Fruit fly (Drosophila melanogaster) whole organism, embryonic: ENCODE data around the gene pyd.
A peak's percentile ranks its signal among the peaks of the same experiment; 100 is the strongest.

ENCODE experiments used
- Aef1 ChIP-seq: fragments of 200-800 bp; sonication (Bioruptor generic); IDR thresholded peaks from 3 replicates; pipeline ENCODE4 v1.3.6; 2022; ENCODE audit warnings: missing biosample characterization, missing genetic modification characterization
- Asciz ChIP-seq: fragments of 200-800 bp; sonication (Bioruptor generic); optimal IDR thresholded peaks from 2 replicates; lab custom pipeline; 2017; ENCODE audit warnings: missing biosample characterization, mild to moderate bottlenecking, missing genetic modification characterization, missing genetic modification reagents
- Bteb2 ChIP-seq: fragments of 200-800 bp; sonication (Bioruptor generic); optimal IDR thresholded peaks from 2 replicates; lab custom pipeline; 2016; ENCODE audit warnings: missing biosample characterization, missing genetic modification characterization
- CG10147 ChIP-seq: fragments of 200-800 bp; sonication (Bioruptor generic); optimal IDR thresholded peaks from 2 replicates; lab custom pipeline; 2019; ENCODE audit warnings: missing biosample characterization, mild to moderate bottlenecking, missing genetic modification characterization, moderate library complexity
- CG10959 ChIP-seq: fragments of 200-800 bp; sonication (Bioruptor generic); IDR thresholded peaks from 2 replicates; pipeline ENCODE4 v1.3.6; 2022; ENCODE audit warnings: missing biosample characterization, missing genetic modification characterization
- CG17385 ChIP-seq: fragments of 200-800 bp; sonication (Bioruptor generic); optimal IDR thresholded peaks from 3 replicates; lab custom pipeline; 2018; ENCODE audit warnings: missing biosample characterization, mild to moderate bottlenecking, missing genetic modification characterization
- CG30431 ChIP-seq: fragments of 200-800 bp; sonication (Bioruptor generic); optimal IDR thresholded peaks from 2 replicates; lab custom pipeline; 2017; ENCODE audit warnings: missing biosample characterization, missing genetic modification characterization
- CG4617 ChIP-seq: fragments of 200-800 bp; sonication (Bioruptor generic); optimal IDR thresholded peaks from 3 replicates; lab custom pipeline; 2016; ENCODE audit warnings: missing biosample characterization, missing genetic modification characterization, borderline replicate concordance
- CG6813 ChIP-seq: fragments of 200-800 bp; sonication (Bioruptor generic); optimal IDR thresholded peaks from 2 replicates; lab custom pipeline; 2017; ENCODE audit warnings: missing biosample characterization, missing genetic modification characterization, mild to moderate bottlenecking, moderate library complexity, missing genetic modification reagents
- CG8944 ChIP-seq: fragments of 200-800 bp; sonication (Bioruptor generic); optimal IDR thresholded peaks from 3 replicates; lab custom pipeline; 2016; ENCODE audit warnings: missing biosample characterization, missing genetic modification characterization
- E2f2 ChIP-seq: fragments of 200-800 bp; sonication (Bioruptor generic); IDR thresholded peaks from 2 replicates; pipeline ENCODE4 v1.3.6; 2022; ENCODE audit warnings: missing biosample characterization, missing genetic modification characterization
- Hand ChIP-seq: fragments of 200-800 bp; sonication (Bioruptor generic); optimal IDR thresholded peaks from 2 replicates; lab custom pipeline; 2017; ENCODE audit warnings: mild to moderate bottlenecking, missing biosample characterization, missing genetic modification reagents, missing genetic modification characterization
- Lim3 ChIP-seq: fragments of 200-800 bp; sonication (Bioruptor generic); IDR thresholded peaks from 2 replicates; pipeline ENCODE4 v1.3.6; 2022; ENCODE audit warnings: missing biosample characterization, missing genetic modification characterization
- Lpt ChIP-seq: fragments of >200 bp; optimal IDR thresholded peaks from 2 replicates; lab custom pipeline; 2018; ENCODE audit warnings: missing biosample characterization, missing genetic modification characterization
- Max ChIP-seq: fragments of 200-800 bp; sonication (Bioruptor generic); optimal IDR thresholded peaks from 2 replicates; lab custom pipeline; 2016; ENCODE audit warnings: missing biosample characterization, mild to moderate bottlenecking, missing genetic modification characterization
- Pdp1 ChIP-seq, 2 experiments: fragments of 200-800 bp; sonication (Bioruptor generic); optimal IDR thresholded peaks; 3 replicates each; lab custom pipeline; 2016; ENCODE audit warnings: missing biosample characterization in 2 of 2, missing genetic modification characterization in 2 of 2, mild to moderate bottlenecking in 1 of 2, moderate library complexity in 1 of 2
- Stat92E ChIP-seq, 3 experiments: fragments of >200 bp in 2 of 3; fragments of 200-800 bp in 1 of 3; sonication (Bioruptor generic) in 1 of 3; optimal IDR thresholded peaks; 2 replicates each; lab custom pipeline; 2017 to 2019; ENCODE audit warnings: missing biosample characterization in 3 of 3, missing genetic modification characterization in 3 of 3, mild to moderate bottlenecking in 1 of 3, moderate library complexity in 1 of 3
- Trl ChIP-seq, 3 experiments: fragments of >200 bp in 2 of 3; fragments of 200-800 bp in 1 of 3; sonication (Bioruptor generic) in 1 of 3; optimal IDR thresholded peaks; 2 replicates in 1 of 3; 3 replicates in 2 of 3; lab custom pipeline; 2016 to 2017; ENCODE audit warnings: missing biosample characterization in 1 of 3, missing genetic modification characterization in 1 of 3
- al ChIP-seq: fragments of 200-800 bp; sonication (Bioruptor generic); IDR thresholded peaks from 2 replicates; pipeline ENCODE4 v1.3.6; 2022; ENCODE audit warnings: missing biosample characterization, missing genetic modification characterization
- bbx ChIP-seq: fragments of 200-800 bp; sonication (Bioruptor generic); IDR thresholded peaks from 2 replicates; pipeline ENCODE4 v1.3.6; 2022; ENCODE audit warnings: missing biosample characterization, missing genetic modification characterization; ENCODE audit not compliant: partially characterized antibody
- cg ChIP-seq: fragments of 200-800 bp; sonication (Bioruptor generic); optimal IDR thresholded peaks from 3 replicates; lab custom pipeline; 2019; ENCODE audit warnings: missing biosample characterization, mild to moderate bottlenecking, missing genetic modification characterization, moderate library complexity
- crc ChIP-seq: fragments of 200-800 bp; sonication (Bioruptor generic); optimal IDR thresholded peaks from 2 replicates; lab custom pipeline; 2016; ENCODE audit warnings: missing biosample characterization, missing genetic modification characterization
- crol ChIP-seq: fragments of 200-800 bp; sonication (Bioruptor generic); IDR thresholded peaks from 2 replicates; pipeline ENCODE4 v1.3.6; 2022; ENCODE audit warnings: missing biosample characterization, missing genetic modification characterization
- dan ChIP-seq: fragments of 200-800 bp; sonication (Bioruptor generic); IDR thresholded peaks from 2 replicates; pipeline ENCODE4 v1.3.6; 2022; ENCODE audit warnings: missing biosample characterization, missing genetic modification characterization
- danr ChIP-seq: fragments of 200-800 bp; sonication (Bioruptor generic); IDR thresholded peaks from 2 replicates; pipeline ENCODE4 v1.3.6; 2022; ENCODE audit warnings: missing biosample characterization, missing genetic modification characterization
- dysf ChIP-seq: fragments of 200-800 bp; sonication (Bioruptor generic); IDR thresholded peaks from 3 replicates; pipeline ENCODE4 v1.3.6; 2022; ENCODE audit warnings: missing biosample characterization, missing genetic modification characterization
- esg ChIP-seq: fragments of 200-800 bp; sonication (Bioruptor generic); conservative IDR thresholded peaks from 2 replicates; pipeline ENCODE4 v1.3.6; 2022; ENCODE audit warnings: missing biosample characterization, missing genetic modification characterization
- grn ChIP-seq: fragments of 200-800 bp; sonication (Bioruptor generic); optimal IDR thresholded peaks from 3 replicates; lab custom pipeline; 2017; ENCODE audit warnings: missing biosample characterization, missing genetic modification characterization
- hkb ChIP-seq, 2 experiments: fragments of 200-800 bp in 1 of 2; fragments of >200 bp in 1 of 2; sonication (Bioruptor generic) in 1 of 2; IDR thresholded peaks in 1 of 2; optimal IDR thresholded peaks in 1 of 2; 2 replicates each; pipeline versions ENCODE4 v1.3.6 to Lab custom; 2017 to 2022; ENCODE audit warnings: missing biosample characterization in 1 of 2, missing genetic modification characterization in 1 of 2
- jigr1 ChIP-seq: fragments of 200-800 bp; sonication (Bioruptor generic); IDR thresholded peaks from 3 replicates; pipeline ENCODE4 v1.3.6; 2022; ENCODE audit warnings: missing biosample characterization, missing genetic modification characterization
- ken ChIP-seq: fragments of 200-800 bp; sonication (Bioruptor generic); IDR thresholded peaks from 3 replicates; pipeline ENCODE4 v1.3.6; 2022; ENCODE audit warnings: missing biosample characterization, missing genetic modification characterization
- nom ChIP-seq: fragments of 200-800 bp; sonication (Bioruptor generic); optimal IDR thresholded peaks from 2 replicates; lab custom pipeline; 2017; ENCODE audit warnings: missing biosample characterization, missing genetic modification characterization, mild to moderate bottlenecking, moderate library complexity, missing genetic modification reagents
- pan ChIP-seq, 4 experiments: fragments of >200 bp in 3 of 4; fragments of 200-800 bp in 1 of 4; sonication (Bioruptor generic) in 1 of 4; optimal IDR thresholded peaks in 3 of 4; IDR thresholded peaks in 1 of 4; 2 replicates each; pipeline versions ENCODE4 v1.3.6 to Lab custom; 2017 to 2022; ENCODE audit warnings: missing biosample characterization in 2 of 4, missing genetic modification characterization in 2 of 4, mixed read lengths in 1 of 4
- pho ChIP-seq: fragments of 200-800 bp; sonication (Bioruptor generic); optimal IDR thresholded peaks from 2 replicates; lab custom pipeline; 2016; ENCODE audit warnings: missing biosample characterization, missing genetic modification characterization
- ranshi ChIP-seq: fragments of 200-800 bp; sonication (Bioruptor generic); IDR thresholded peaks from 2 replicates; pipeline ENCODE4 v1.3.6; 2022; ENCODE audit warnings: missing biosample characterization, missing genetic modification characterization
- row ChIP-seq: fragments of 200-800 bp; sonication (Bioruptor generic); IDR thresholded peaks from 3 replicates; pipeline ENCODE4 v1.3.6; 2022; ENCODE audit warnings: missing biosample characterization, missing genetic modification characterization
- scrt ChIP-seq: fragments of 200-800 bp; sonication (Bioruptor generic); optimal IDR thresholded peaks from 2 replicates; lab custom pipeline; 2018; ENCODE audit warnings: missing biosample characterization, mild to moderate bottlenecking, missing genetic modification characterization, moderate library complexity
- seq ChIP-seq: fragments of 200-800 bp; sonication (Bioruptor generic); IDR thresholded peaks from 2 replicates; pipeline ENCODE4 v1.3.6; 2022; ENCODE audit warnings: missing biosample characterization, missing genetic modification characterization
- shn ChIP-seq: fragments of 200-800 bp; sonication (Bioruptor generic); optimal IDR thresholded peaks from 3 replicates; lab custom pipeline; 2016; ENCODE audit warnings: missing biosample characterization, missing genetic modification characterization
- so ChIP-seq: fragments of 200-800 bp; sonication (Bioruptor generic); IDR thresholded peaks from 3 replicates; pipeline ENCODE4 v1.3.6; 2022; ENCODE audit warnings: missing biosample characterization, missing genetic modification characterization
- sob ChIP-seq: fragments of 200-800 bp; sonication (Bioruptor generic); IDR thresholded peaks from 2 replicates; pipeline ENCODE4 v1.3.6; 2022; ENCODE audit warnings: missing biosample characterization, missing genetic modification characterization
- ssp ChIP-seq: fragments of 200-800 bp; sonication (Bioruptor generic); IDR thresholded peaks from 2 replicates; pipeline ENCODE4 v1.3.6; 2022; ENCODE audit warnings: missing biosample characterization, missing genetic modification characterization
- stc ChIP-seq: fragments of 200-800 bp; sonication (Bioruptor generic); IDR thresholded peaks from 2 replicates; pipeline ENCODE4 v1.3.6; 2022; ENCODE audit warnings: missing biosample characterization, missing genetic modification characterization
- tx ChIP-seq: fragments of 200-800 bp; sonication (Bioruptor generic); optimal IDR thresholded peaks from 2 replicates; lab custom pipeline; 2016; ENCODE audit warnings: missing biosample characterization, missing genetic modification characterization
- wek ChIP-seq: fragments of 200-800 bp; sonication (Bioruptor generic); optimal IDR thresholded peaks from 3 replicates; lab custom pipeline; 2018; ENCODE audit warnings: missing biosample characterization, mild to moderate bottlenecking, missing genetic modification characterization, moderate library complexity
- wor ChIP-seq: fragments of 200-800 bp; sonication (Bioruptor generic); IDR thresholded peaks from 2 replicates; pipeline ENCODE4 v1.3.6; 2022; ENCODE audit warnings: missing biosample characterization, missing genetic modification characterization
- zf30C ChIP-seq: fragments of 200-800 bp; sonication (Bioruptor generic); optimal IDR thresholded peaks from 3 replicates; lab custom pipeline; 2018; ENCODE audit warnings: missing biosample characterization, mild to moderate bottlenecking, missing genetic modification characterization

pyd gene

dm6 chr3R:8812342-8812966 is 119.2 kb downstream of the pyd start (continued):
- TF ChIP-seq Lim3 (no peak), E2f2 (peak; percentile 45; the same call in 1 of the 2 replicates), grn (peak; percentile 50), crol (GFP tag; lab: Robert Waterston, UW) (peak; percentile 43; the same call in 1 of the 2 replicates), CG6813 (GFP tag; lab: Kevin White, UChicago) (peak; percentile 34), esg (GFP tag; lab: Robert Waterston, UW) (peak; percentile 32; the same call in 1 of the 2 replicates), CG4617 (GFP tag; lab: Kevin White, UChicago) (no peak), tx (GFP tag; lab: Kevin White, UChicago) (peak; percentile 21), row (GFP tag; lab: Robert Waterston, UW) (peak; percentile 76), Lpt (GFP tag; lab: Kevin White, UChicago) (no peak), CG8944 (GFP tag; lab: Kevin White, UChicago) (peak; percentile 31), pan (optimal IDR thresholded peaks at IDR 0.05; lab: Kevin White, UChicago) (no peak), pan (GFP tag; optimal IDR thresholded peaks at IDR 0.05 in 1 of 2, IDR thresholded peaks at IDR 0.05 in 1 of 2) (peak in 1 of 2 experiments; percentile 67), ranshi (GFP tag; lab: Robert Waterston, UW) (0 out of 2 replicates have a peak, but pooled peaks have one; percentile 33), seq (GFP tag; lab: Robert Waterston, UW) (peak; percentile 75), Stat92E (GFP tag; optimal IDR thresholded peaks at IDR 0.05; lab: Kevin White, UChicago) (peak in 1 of 3 experiments; percentile 34), CG10147 (GFP tag; lab: Kevin White, UChicago) (peak; percentile 17), shn (GFP tag; lab: Kevin White, UChicago) (peak; percentile 41), dan (GFP tag; lab: Robert Waterston, UW) (no peak), stc (peak; percentile 65), so (GFP tag; lab: Robert Waterston, UW) (no peak), danr (GFP tag; lab: Robert Waterston, UW) (peak; percentile 27; the same call in 1 of the 2 replicates), Bteb2 (no peak), jigr1 (GFP tag; lab: Robert Waterston, UW) (no peak), Max (GFP tag; lab: Kevin White, UChicago) (peak; percentile 31), Trl (optimal IDR thresholded peaks at IDR 0.05; lab: Kevin White, UChicago) (no peak), Trl (GFP tag; optimal IDR thresholded peaks at IDR 0.05; lab: Kevin White, UChicago) (no peak), sob (GFP tag; lab: Robert Waterston, UW) (peak; percentile 33; the same call in 1 of the 2 replicates), Pdp1 (GFP tag; optimal IDR thresholded peaks at IDR 0.05; lab: Kevin White, UChicago) (peak; percentile 32 to 56), CG17385 (GFP tag; lab: Kevin White, UChicago) (peak; percentile 46), bbx (no peak; the same call in 1 of the 2 replicates), ken (GFP tag; lab: Robert Waterston, UW) (0 out of 3 replicates have a peak, but pooled peaks have one; percentile 4), pho (peak; percentile 6), hkb (optimal IDR thresholded peaks at IDR 0.05; lab: Kevin White, UChicago) (no peak), hkb (GFP tag; IDR thresholded peaks at IDR 0.05; lab: Robert Waterston, UW) (peak; percentile 64), wor (GFP tag; lab: Robert Waterston, UW) (0 out of 2 replicates have a peak, but pooled peaks have one; percentile 14), nom (GFP tag; lab: Kevin White, UChicago) (peak; percentile 40), dysf (peak; percentile 70; the same call in 2 of the 3 replicates), zf30C (GFP tag; lab: Kevin White, UChicago) (no peak), ssp (GFP tag; lab: Robert Waterston, UW) (no peak), al (GFP tag; lab: Robert Waterston, UW) (peak; percentile 46; the same call in 1 of the 2 replicates), CG30431 (peak; percentile 19), scrt (GFP tag; lab: Kevin White, UChicago) (no peak), crc (GFP tag; lab: Kevin White, UChicago) (peak; percentile 6), CG10959 (peak; percentile 17; the same call in 1 of the 2 replicates), Asciz (GFP tag; lab: Kevin White, UChicago) (peak; percentile 50), Aef1 (GFP tag; lab: Robert Waterston, UW) (peak; percentile 47; the same call in 2 of the 3 replicates), Hand (GFP tag; lab: Kevin White, UChicago) (peak; percentile 29), wek (peak; percentile 40), cg (GFP tag; lab: Kevin White, UChicago) (peak; percentile 43)
